Worm (Caenorhabditis elegans): Measurements from ENCODE around the gene F35D11.1.

F35D11.1 gene

DNA sequence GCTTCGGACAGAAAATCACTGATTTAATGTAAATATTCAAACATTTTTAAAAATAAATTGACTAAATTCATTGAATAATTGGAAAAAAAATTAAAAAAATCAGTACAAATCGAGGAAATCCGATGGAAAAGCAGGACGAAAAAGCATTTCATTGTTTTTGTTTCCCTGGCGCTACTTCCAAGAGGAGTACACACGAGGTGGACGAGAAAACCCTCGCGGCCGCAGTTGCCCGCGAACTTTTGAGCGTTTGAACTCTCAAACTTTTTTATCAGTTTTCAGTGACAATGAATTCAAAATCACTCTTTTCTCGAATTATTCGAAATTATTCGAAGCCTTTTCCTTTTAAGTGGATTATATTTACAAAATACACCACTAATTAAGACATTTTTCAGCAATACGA, 23.7 kb upstream of the F35D11.1 start, which contains the start of gene F35D11.4 (continued):
- TF ChIP-seq sea-2 (GFP tag; IDR thresholded peaks at IDR 0.05) (no peak), ceh-91 (GFP tag; IDR thresholded peaks at IDR 0.05) (peak; percentile 43; the same call in 1 of the 2 replicates), F39B2.1 (GFP tag; IDR thresholded peaks at IDR 0.05) (no peak), Y53F4B.3 (GFP tag; IDR thresholded peaks at IDR 0.05) (no peak), tbx-9 (tag; optimal IDR thresholded peaks at IDR 0.05; ENCODE audit: borderline replicate concordance) (no peak), lsy-27 (tag; optimal IDR thresholded peaks at IDR 0.05; ENCODE audit: borderline replicate concordance, insufficient read depth) (no peak), ztf-26 (tag; optimal IDR thresholded peaks at IDR 0.05) (no peak), Y79H2A.3 (GFP tag; conservative IDR thresholded peaks at IDR 0.05) (no peak), B0019.2 (GFP tag; conservative IDR thresholded peaks at IDR 0.05) (no peak; the same call in 1 of the 2 replicates), madf-6 (GFP tag; IDR thresholded peaks at IDR 0.05) (peak; percentile 93), sptf-2 (GFP tag; optimal IDR thresholded peaks at IDR 0.05) (no peak), attf-6 (GFP tag; IDR thresholded peaks at IDR 0.05) (no peak), F57C9.4 (tag; optimal IDR thresholded peaks at IDR 0.05) (no peak), cebp-1 (GFP tag; IDR thresholded peaks at IDR 0.05) (no peak), cebp-1 (tag; optimal IDR thresholded peaks at IDR 0.05) (peak; percentile 50), nhr-27 (tag; optimal IDR thresholded peaks at IDR 0.05) (no peak), lin-54 (GFP tag; optimal IDR thresholded peaks at IDR 0.05) (peak; percentile 88), D2030.7 (GFP tag; IDR thresholded peaks at IDR 0.05) (peak; percentile 72), C17E4.6 (GFP tag; IDR thresholded peaks at IDR 0.05) (no peak), egl-44 (GFP tag; IDR thresholded peaks at IDR 0.05) (no peak), unc-62 (GFP tag; optimal IDR thresholded peaks at IDR 0.05) (no peak), ceh-58 (GFP tag; IDR thresholded peaks at IDR 0.05) (no peak), him-1 (tag; optimal IDR thresholded peaks at IDR 0.05) (peak; percentile 73), snpc-1.3 (tag; optimal IDR thresholded peaks at IDR 0.05; ENCODE audit: insufficient read depth) (peak; percentile 2), ceh-79 (tag; optimal IDR thresholded peaks at IDR 0.05) (no peak), K12H6.12 (tag; optimal IDR thresholded peaks at IDR 0.05) (peak; percentile 52), madf-10 (tag; optimal IDR thresholded peaks at IDR 0.05) (peak; percentile 69), F10E7.11 (tag; optimal IDR thresholded peaks at IDR 0.05) (no peak), nhr-120 (GFP tag; IDR thresholded peaks at IDR 0.05) (no peak), let-607 (tag; optimal IDR thresholded peaks at IDR 0.05) (peak in 1 of 2 experiments; percentile 46), akir-1 (GFP tag; optimal IDR thresholded peaks at IDR 0.05) (no peak), tbp1 (GFP tag; optimal IDR thresholded peaks at IDR 0.05) (peak; percentile 48), ceh-27 (GFP tag; optimal IDR thresholded peaks at IDR 0.05) (peak; percentile 85), F57A8.1 (GFP tag; optimal IDR thresholded peaks at IDR 0.05) (no peak), efl-1 (GFP tag; optimal IDR thresholded peaks at IDR 0.05) (peak; percentile 77), nhr-179 (tag; optimal IDR thresholded peaks at IDR 0.05) (no peak), die-1 (tag; optimal IDR thresholded peaks at IDR 0.05) (no peak), hsf-1 (GFP tag; IDR thresholded peaks at IDR 0.05) (no peak), ztf-18 (tag; optimal IDR thresholded peaks at IDR 0.05) (peak; percentile 35)

DNA sequence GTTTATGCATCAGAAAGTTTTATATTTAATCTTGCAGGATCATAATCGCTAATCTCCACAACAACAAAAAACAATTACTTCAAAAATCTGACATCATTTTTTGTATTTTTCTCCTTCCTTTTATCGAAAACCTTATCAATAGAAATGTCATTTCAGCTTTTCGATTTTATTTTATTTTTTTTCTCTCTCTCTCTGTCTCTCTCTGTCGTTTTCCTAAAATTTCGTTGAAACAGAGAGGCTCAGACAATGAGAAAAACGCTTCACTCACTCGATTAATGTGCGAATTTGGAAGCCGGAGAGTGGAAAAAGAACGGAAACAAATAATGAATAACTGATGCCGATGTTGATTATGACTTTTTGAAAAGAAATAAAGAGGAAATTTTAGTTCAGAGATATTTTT, 22.6 kb upstream of the F35D11.1 start:
- TF ChIP-seq nhr-80 (tag; optimal IDR thresholded peaks at IDR 0.05) (peak; percentile 69), atf-7 (tag; optimal IDR thresholded peaks at IDR 0.05) (no peak), unc-62 (GFP tag; optimal IDR thresholded peaks at IDR 0.05) (peak; percentile 57), let-607 (tag; optimal IDR thresholded peaks at IDR 0.05) (peak in 1 of 2 experiments; percentile 21)

All from whole organism, young adult.